Fruit fly (Drosophila melanogaster) whole organism, wandering third instar larva: ENCODE measurements around the gene AnxB9.

Source experiments
- Hnf4 ChIP-seq: fragments of 200-800 bp; sonication (Bioruptor generic); optimal IDR thresholded peaks from 2 replicates; lab custom pipeline; 2016; ENCODE audit warnings: missing biosample characterization, mild to moderate bottlenecking, missing genetic modification characterization
- Hr78 ChIP-seq: fragments of >200 bp; optimal IDR thresholded peaks from 2 replicates; lab custom pipeline; 2017; ENCODE audit warnings: missing biosample characterization, missing genetic modification characterization
- N ChIP-seq: fragments of >200 bp; optimal IDR thresholded peaks from 2 replicates; lab custom pipeline; 2018; ENCODE audit warnings: missing biosample characterization, missing external identifiers, missing genetic modification characterization
- dsf ChIP-seq: sonication (Bioruptor generic); optimal IDR thresholded peaks from 2 replicates; lab custom pipeline; 2016; ENCODE audit warnings: missing biosample characterization, missing genetic modification characterization, borderline replicate concordance
- pan ChIP-seq: fragments of >200 bp; optimal IDR thresholded peaks from 2 replicates; lab custom pipeline; 2017
- tai ChIP-seq: sonication (Bioruptor generic); optimal IDR thresholded peaks from 2 replicates; lab custom pipeline; 2016; ENCODE audit warnings: missing biosample characterization, missing genetic modification characterization

DNA sequence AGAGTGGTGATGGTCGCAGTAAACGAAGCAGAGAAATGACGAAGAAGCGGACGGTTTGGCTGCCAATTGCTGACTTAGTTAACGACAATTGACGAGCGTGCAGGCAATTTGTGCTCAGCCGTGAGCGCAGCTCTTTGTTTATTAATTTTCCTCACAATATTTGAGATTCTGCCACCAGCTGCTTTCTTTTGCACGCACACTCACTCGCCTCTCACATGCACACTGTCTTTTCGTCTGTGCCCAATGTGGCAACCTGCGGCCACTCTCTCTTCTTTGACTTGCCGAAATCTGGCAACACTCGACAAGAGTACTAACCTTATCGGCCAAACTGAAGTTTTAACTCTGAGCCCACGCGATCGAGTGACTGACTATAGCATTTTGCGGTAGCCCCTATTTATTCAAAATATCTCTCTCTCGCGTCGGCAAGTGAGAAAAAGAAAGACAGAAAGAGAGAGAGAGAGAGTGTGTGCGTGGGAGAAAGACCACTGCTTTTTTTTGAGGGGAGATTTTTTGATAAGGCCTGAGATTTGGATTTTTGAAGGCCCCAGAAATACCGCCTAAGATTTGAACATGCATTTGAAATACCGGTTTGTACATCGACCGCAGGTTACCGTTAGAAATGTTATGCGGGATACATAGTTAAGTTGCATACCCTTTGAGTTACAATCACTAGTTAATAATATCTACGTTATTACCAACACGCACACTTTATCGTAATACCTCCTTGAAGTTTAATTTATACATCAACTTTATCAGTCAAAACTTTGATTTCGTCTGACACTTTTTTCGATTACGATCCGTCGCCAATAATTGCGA, 4.4 kb upstream of the AnxB9 start, which contains the start of gene Mvl:
- TF ChIP-seq pan (no peak), Hr78 (GFP tag; lab: Kevin White, UChicago) (no peak), dsf (GFP tag; lab: Kevin White, UChicago) (no peak), tai (GFP tag; lab: Kevin White, UChicago) (no peak), N (GFP tag; lab: Kevin White, UChicago) (no peak), Hnf4 (GFP tag; lab: Kevin White, UChicago) (peak; percentile 48)
